Worm (Caenorhabditis elegans) whole organism, early embryonic: ENCODE data around the gene F53F4.12.

ENCODE experiments used
- F13C5.2 ChIP-seq: sonication (generic microtip); optimal IDR thresholded peaks from 2 replicates; lab custom pipeline; 2017; ENCODE audit warnings: mild to moderate bottlenecking, missing genetic modification characterization, inconsistent platforms, missing compliant biosample characterization
- ama-1 ChIP-seq: fragments of 150-350 bp; optimal IDR thresholded peaks from 2 replicates; lab custom pipeline; 2014
- ceh-13 ChIP-seq: fragments of 200-800 bp; sonication (Bioruptor generic); optimal IDR thresholded peaks from 2 replicates; lab custom pipeline; 2018; ENCODE audit warnings: mild to moderate bottlenecking, missing genetic modification characterization, missing compliant biosample characterization
- flt-1 ChIP-seq: fragments of 200-800 bp; sonication (Bioruptor generic); IDR thresholded peaks from 2 replicates; pipeline ENCODE4 v1.3.6; 2022; ENCODE audit warnings: missing genetic modification characterization, missing compliant biosample characterization
- hmbx-1 ChIP-seq: sonication (generic microtip); optimal IDR thresholded peaks from 2 replicates; lab custom pipeline; 2016; ENCODE audit warnings: mild to moderate bottlenecking, missing genetic modification characterization, missing compliant biosample characterization
- hmg-4 ChIP-seq: fragments of 200-800 bp; sonication (Bioruptor generic); optimal IDR thresholded peaks from 2 replicates; lab custom pipeline; 2018; ENCODE audit warnings: mild to moderate bottlenecking, missing genetic modification characterization, missing compliant biosample characterization
- pes-1 ChIP-seq: fragments of 200-800 bp; sonication (Bioruptor generic); IDR thresholded peaks from 2 replicates; pipeline ENCODE4 v1.3.6; 2022; ENCODE audit warnings: missing genetic modification reagents, missing genetic modification characterization, missing compliant biosample characterization
- scrt-1 ChIP-seq: fragments of 200-800 bp; sonication (Bioruptor generic); IDR thresholded peaks from 2 replicates; pipeline ENCODE4 v1.3.6; 2022; ENCODE audit warnings: missing genetic modification characterization, missing compliant biosample characterization
- sea-1 ChIP-seq: fragments of 200-800 bp; sonication (Bioruptor generic); conservative IDR thresholded peaks from 2 replicates; pipeline ENCODE4 v1.3.6; 2022; ENCODE audit warnings: missing genetic modification characterization, missing compliant biosample characterization
- tbx-11 ChIP-seq: fragments of 200-800 bp; sonication (Bioruptor generic); IDR thresholded peaks from 2 replicates; pipeline ENCODE4 v1.3.6; 2022; ENCODE audit warnings: missing genetic modification characterization, missing compliant biosample characterization

- TF ChIP-seq ama-1 (lab: Kevin White, UChicago) (no peak), sea-1 (GFP tag; lab: Robert Waterston, UW) (no peak), scrt-1 (GFP tag; lab: Robert Waterston, UW) (no peak), pes-1 (no peak), tbx-11 (no peak), flt-1 (no peak), hmbx-1 (tag; lab: Kevin White, UChicago) (no peak), F13C5.2 (tag; lab: Kevin White, UChicago) (no peak), ceh-13 (GFP tag; lab: Kevin White, UChicago) (no peak), hmg-4 (no peak)
These were observed 16.0 kb upstream of the F53F4.12 start for ce11 chrV:13609806-13610205.
